Fruit fly (Drosophila melanogaster) whole organism, embryonic: ENCODE results near the gene CG14696.

Experiments
- Blimp-1 ChIP-seq: fragments of 200-800 bp; sonication (Bioruptor generic); optimal IDR thresholded peaks from 3 replicates; lab custom pipeline; 2018; ENCODE audit warnings: missing biosample characterization, missing genetic modification characterization, mild to moderate bottlenecking, moderate library complexity, missing genetic modification reagents
- CG10431 ChIP-seq: fragments of 200-800 bp; sonication (Bioruptor generic); optimal IDR thresholded peaks from 3 replicates; lab custom pipeline; 2018; ENCODE audit warnings: missing biosample characterization, mild to moderate bottlenecking, missing genetic modification characterization
- CG11093 ChIP-seq: fragments of 200-800 bp; sonication (Bioruptor generic); IDR thresholded peaks from 3 replicates; pipeline ENCODE4 v1.3.6; 2022; ENCODE audit warnings: missing biosample characterization, missing genetic modification characterization
- CG1233 ChIP-seq: fragments of 200-800 bp; sonication (Bioruptor generic); optimal IDR thresholded peaks from 4 replicates; lab custom pipeline; 2018; ENCODE audit warnings: missing biosample characterization, mild to moderate bottlenecking, missing genetic modification characterization
- CG15479 ChIP-seq: fragments of 200-800 bp; sonication (Bioruptor generic); optimal IDR thresholded peaks from 3 replicates; lab custom pipeline; 2019; ENCODE audit warnings: missing biosample characterization, mild to moderate bottlenecking, missing genetic modification characterization, moderate library complexity
- CG1603 ChIP-seq: fragments of 200-800 bp; sonication (Bioruptor generic); optimal IDR thresholded peaks from 2 replicates; lab custom pipeline; 2019; ENCODE audit warnings: missing biosample characterization, mild to moderate bottlenecking, missing genetic modification characterization, moderate library complexity
- CG1832 ChIP-seq: fragments of 200-800 bp; sonication (Bioruptor generic); optimal IDR thresholded peaks from 2 replicates; lab custom pipeline; 2017; ENCODE audit warnings: missing biosample characterization, mild to moderate bottlenecking, missing genetic modification characterization, inconsistent platforms
- CG31365 ChIP-seq: fragments of 200-800 bp; sonication (Bioruptor generic); optimal IDR thresholded peaks from 2 replicates; lab custom pipeline; 2018; ENCODE audit warnings: missing biosample characterization, mild to moderate bottlenecking, missing genetic modification characterization
- CG32532 ChIP-seq: fragments of 200-800 bp; sonication (Bioruptor generic); IDR thresholded peaks from 2 replicates; pipeline ENCODE4 v1.3.6; 2022; ENCODE audit warnings: missing biosample characterization, missing genetic modification characterization
- CG4282 ChIP-seq: fragments of 200-800 bp; sonication (Bioruptor generic); optimal IDR thresholded peaks from 2 replicates; lab custom pipeline; 2016; ENCODE audit warnings: missing biosample characterization, missing genetic modification characterization
- CG4617 ChIP-seq: fragments of 200-800 bp; sonication (Bioruptor generic); optimal IDR thresholded peaks from 3 replicates; lab custom pipeline; 2016; ENCODE audit warnings: missing biosample characterization, missing genetic modification characterization, borderline replicate concordance
- CG7372 ChIP-seq: fragments of 200-800 bp; sonication (Bioruptor generic); IDR thresholded peaks from 2 replicates; pipeline ENCODE4 v1.3.6; 2022; ENCODE audit warnings: missing biosample characterization, missing genetic modification characterization
- CG8765 ChIP-seq: fragments of 200-800 bp; sonication (Bioruptor generic); IDR thresholded peaks from 2 replicates; pipeline ENCODE4 v1.3.6; 2022; ENCODE audit warnings: missing biosample characterization, missing genetic modification characterization
- CTCF ChIP-seq: fragments of 200-800 bp; sonication (Bioruptor generic); optimal IDR thresholded peaks from 2 replicates; lab custom pipeline; 2017; ENCODE audit warnings: missing biosample characterization, mild to moderate bottlenecking, missing genetic modification characterization, moderate library complexity
- Drgx ChIP-seq: fragments of 200-800 bp; sonication (Bioruptor generic); IDR thresholded peaks from 2 replicates; pipeline ENCODE4 v1.3.6; 2022; ENCODE audit warnings: missing biosample characterization, missing genetic modification characterization
- Ets65A ChIP-seq: fragments of 200-800 bp; sonication (Bioruptor generic); peaks from one replicate; lab custom pipeline; 2016; ENCODE audit warnings: missing biosample characterization, missing genetic modification characterization
- HLH3B ChIP-seq: fragments of 200-800 bp; sonication (Bioruptor generic); IDR thresholded peaks from 2 replicates; pipeline ENCODE4 v1.3.6; 2022; ENCODE audit warnings: missing biosample characterization, missing genetic modification characterization
- HLH4C ChIP-seq: fragments of 200-800 bp; sonication (Bioruptor generic); IDR thresholded peaks from 3 replicates; pipeline ENCODE4 v1.3.6; 2022; ENCODE audit warnings: missing biosample characterization, missing genetic modification characterization; ENCODE audit not compliant: partially characterized antibody
- Lim3 ChIP-seq: fragments of 200-800 bp; sonication (Bioruptor generic); IDR thresholded peaks from 2 replicates; pipeline ENCODE4 v1.3.6; 2022; ENCODE audit warnings: missing biosample characterization, missing genetic modification characterization
- Med ChIP-seq: fragments of 200-800 bp; sonication (Bioruptor generic); peaks from one replicate; lab custom pipeline; 2016; ENCODE audit warnings: missing biosample characterization, missing genetic modification characterization, mild to moderate bottlenecking, inconsistent platforms, moderate library complexity
- Nf-YC ChIP-seq: fragments of 200-800 bp; optimal IDR thresholded peaks from 3 replicates; lab custom pipeline; 2019; ENCODE audit warnings: missing biosample characterization, mild to moderate bottlenecking, missing genetic modification characterization, moderate library complexity
- Oaz ChIP-seq: fragments of 200-800 bp; sonication (Bioruptor generic); IDR thresholded peaks from 2 replicates; pipeline ENCODE4 v1.3.6; 2022; ENCODE audit warnings: missing biosample characterization, missing genetic modification characterization
- Scr ChIP-seq: fragments of 200-800 bp; sonication (Bioruptor generic); IDR thresholded peaks from 2 replicates; pipeline ENCODE4 v1.3.6; 2022; ENCODE audit warnings: missing biosample characterization, missing genetic modification characterization; ENCODE audit not compliant: partially characterized antibody
- Sry-β ChIP-seq: fragments of 200-800 bp; sonication (Bioruptor generic); optimal IDR thresholded peaks from 2 replicates; lab custom pipeline; 2018; ENCODE audit warnings: missing biosample characterization, mild to moderate bottlenecking, missing genetic modification characterization, moderate library complexity
- Tbp ChIP-seq: fragments of >200 bp; optimal IDR thresholded peaks from 2 replicates; lab custom pipeline; 2018; ENCODE audit warnings: missing biosample characterization, missing genetic modification characterization
- az2 ChIP-seq: fragments of 200-800 bp; sonication (Bioruptor generic); optimal IDR thresholded peaks from 3 replicates; lab custom pipeline; 2016; ENCODE audit warnings: missing biosample characterization, missing genetic modification characterization
- bsh ChIP-seq, 2 experiments: fragments of 200-800 bp; sonication (Bioruptor generic); optimal IDR thresholded peaks; 2 replicates each; lab custom pipeline; 2017 to 2018; ENCODE audit warnings: mild to moderate bottlenecking in 2 of 2, missing biosample characterization in 2 of 2, missing genetic modification characterization in 2 of 2, moderate library complexity in 1 of 2
- corto ChIP-seq: fragments of 200-800 bp; sonication (Bioruptor generic); optimal IDR thresholded peaks from 2 replicates; lab custom pipeline; 2016; ENCODE audit warnings: missing biosample characterization, mild to moderate bottlenecking, missing genetic modification characterization, moderate library complexity
- da ChIP-seq: fragments of 200-800 bp; sonication (Bioruptor generic); optimal IDR thresholded peaks from 2 replicates; lab custom pipeline; 2016; ENCODE audit warnings: missing biosample characterization, missing genetic modification characterization
- fd96Cb ChIP-seq: fragments of 200-800 bp; sonication (Bioruptor generic); optimal IDR thresholded peaks from 2 replicates; lab custom pipeline; 2018; ENCODE audit warnings: missing biosample characterization, mild to moderate bottlenecking, missing genetic modification characterization, moderate library complexity
- grau ChIP-seq: fragments of 200-800 bp; optimal IDR thresholded peaks from 3 replicates; lab custom pipeline; 2019; ENCODE audit warnings: missing biosample characterization, mild to moderate bottlenecking, missing genetic modification characterization, moderate library complexity
- ham ChIP-seq: fragments of 200-800 bp; sonication (Bioruptor generic); IDR thresholded peaks from 2 replicates; pipeline ENCODE4 v1.3.6; 2022; ENCODE audit warnings: missing biosample characterization, missing genetic modification characterization
- lbe ChIP-seq: fragments of 200-800 bp; sonication (Bioruptor generic); optimal IDR thresholded peaks from 2 replicates; lab custom pipeline; 2016; ENCODE audit warnings: missing biosample characterization, mild to moderate bottlenecking, missing genetic modification characterization
- mam ChIP-seq: fragments of 200-800 bp; sonication (Bioruptor generic); optimal IDR thresholded peaks from 3 replicates; lab custom pipeline; 2016; ENCODE audit warnings: missing biosample characterization, missing genetic modification characterization
- mld ChIP-seq: fragments of 200-800 bp; sonication (Bioruptor generic); IDR thresholded peaks from 3 replicates; pipeline ENCODE4 v1.3.6; 2022; ENCODE audit warnings: missing biosample characterization, missing genetic modification characterization; ENCODE audit not compliant: partially characterized antibody
- nom ChIP-seq: fragments of 200-800 bp; sonication (Bioruptor generic); optimal IDR thresholded peaks from 2 replicates; lab custom pipeline; 2017; ENCODE audit warnings: missing biosample characterization, missing genetic modification characterization, mild to moderate bottlenecking, moderate library complexity, missing genetic modification reagents
- oc ChIP-seq: fragments of 200-800 bp; sonication (Bioruptor generic); optimal IDR thresholded peaks from 2 replicates; lab custom pipeline; 2018; ENCODE audit warnings: missing biosample characterization, mild to moderate bottlenecking, missing genetic modification characterization, moderate library complexity
- prd ChIP-seq, 3 experiments: fragments of >200 bp in 2 of 3; fragments of 200-800 bp in 1 of 3; sonication (Bioruptor generic) in 1 of 3; optimal IDR thresholded peaks in 2 of 3; IDR thresholded peaks in 1 of 3; 2 replicates in 2 of 3; 3 replicates in 1 of 3; pipeline versions ENCODE4 v1.3.6 to Lab custom; 2017 to 2022; ENCODE audit warnings: missing biosample characterization in 1 of 3, missing genetic modification characterization in 1 of 3
- ro ChIP-seq: fragments of 200-800 bp; sonication (Bioruptor generic); IDR thresholded peaks from 2 replicates; pipeline ENCODE4 v1.3.6; 2022; ENCODE audit warnings: missing biosample characterization, missing genetic modification characterization
- wdn ChIP-seq: fragments of 200-800 bp; sonication (Bioruptor generic); IDR thresholded peaks from 2 replicates; pipeline ENCODE4 v1.3.6; 2022; ENCODE audit warnings: missing biosample characterization, missing genetic modification characterization

CG14696 gene

DNA sequence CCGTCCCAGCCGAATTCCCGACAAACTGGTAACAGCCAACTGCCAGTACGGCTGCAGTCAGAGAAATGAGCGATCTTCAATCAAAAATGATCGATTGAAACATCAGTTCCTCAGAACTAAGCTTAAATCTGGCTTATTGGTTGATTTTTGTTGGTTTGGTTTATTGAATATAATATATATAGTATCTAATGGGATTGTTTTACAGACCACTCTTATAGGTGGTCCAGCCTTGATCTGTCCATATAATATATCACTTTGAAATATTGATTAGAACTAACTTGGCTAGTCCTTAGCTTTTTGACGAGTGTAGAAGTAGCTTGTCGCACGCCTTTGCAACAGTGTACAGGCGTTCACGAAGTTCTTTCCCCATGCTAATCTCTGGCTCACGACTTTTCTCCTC, 42.4 kb downstream of the CG14696 start (continued):
- TF ChIP-seq grau (tag; lab: Kevin White, UChicago) = no peak

DNA sequence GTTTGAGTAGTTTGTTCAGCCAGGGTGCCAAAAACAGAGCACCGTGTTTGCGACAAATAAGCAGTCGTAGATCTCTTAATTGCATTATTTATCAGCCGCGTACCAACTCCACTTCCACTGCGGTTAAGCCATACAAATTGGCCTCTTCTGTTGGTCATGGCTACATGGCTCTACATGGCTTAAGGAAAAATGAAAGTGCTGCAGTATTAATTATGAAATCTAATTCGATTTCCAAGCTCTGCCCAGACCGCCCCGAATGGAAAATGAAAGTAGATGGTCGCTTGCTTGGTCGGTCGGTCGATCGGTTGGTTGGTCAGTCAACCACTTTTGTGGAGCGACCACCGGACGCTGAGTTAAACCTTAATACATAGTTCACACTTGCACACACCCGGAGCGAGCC, 47.9 kb downstream of the CG14696 start:
- TF ChIP-seq HLH3B (GFP tag; lab: Robert Waterston, UW) = no peak
- no peak for TF ChIP-seq wdn
- TF ChIP-seq Nf-YC = no peak
- TF ChIP-seq fd96Cb (tag; lab: Kevin White, UChicago) = no peak
- TF ChIP-seq Blimp-1 (GFP tag; lab: Kevin White, UChicago) = peak; percentile 91
- TF ChIP-seq mam = no peak
- TF ChIP-seq CG1233 (GFP tag; lab: Kevin White, UChicago) = no peak
- TF ChIP-seq Oaz (GFP tag; lab: Robert Waterston, UW) = no peak
- peak; percentile 34 for TF ChIP-seq Ets65A
- TF ChIP-seq Med = peak; percentile 32
- no peak for TF ChIP-seq mld (GFP tag; lab: Robert Waterston, UW)
- no peak for TF ChIP-seq grau (tag; lab: Kevin White, UChicago)
- no peak for TF ChIP-seq da (GFP tag; lab: Kevin White, UChicago)
- no peak for TF ChIP-seq CG32532 (GFP tag; lab: Robert Waterston, UW)
- peak; percentile 44 for TF ChIP-seq oc (tag; lab: Kevin White, UChicago)
- no peak for TF ChIP-seq CG8765 (GFP tag; lab: Robert Waterston, UW)
- no peak for TF ChIP-seq HLH4C (GFP tag; lab: Robert Waterston, UW)
- TF ChIP-seq Scr (GFP tag; lab: Robert Waterston, UW) = no peak
- no peak for TF ChIP-seq CG31365 (tag; lab: Kevin White, UChicago)
- peak; percentile 98 for TF ChIP-seq CG10431 (GFP tag; lab: Kevin White, UChicago)
- no peak for TF ChIP-seq az2

DNA sequence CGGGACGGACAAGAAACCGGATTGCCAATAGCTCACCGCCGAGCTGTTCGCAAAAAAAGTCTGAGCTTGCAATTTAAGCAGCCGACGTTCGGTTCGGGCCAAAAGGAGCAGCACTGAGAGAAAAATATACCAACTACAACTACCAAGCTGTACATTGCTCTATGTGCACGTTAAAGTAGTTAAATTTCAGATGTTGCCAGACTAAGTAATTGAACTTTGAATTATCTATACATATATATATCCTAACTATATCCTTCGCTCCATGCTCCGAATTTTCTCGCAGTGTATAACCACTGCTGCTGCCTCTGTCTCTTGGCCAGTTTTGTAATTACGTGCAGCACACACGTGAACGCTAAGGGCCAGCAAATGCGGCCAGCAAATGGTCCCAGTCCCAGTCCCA, 49.9 kb downstream of the CG14696 start:
- peak; percentile 19 for TF ChIP-seq Ets65A
- no peak for TF ChIP-seq Lim3 (GFP tag; lab: Robert Waterston, UW)
- TF ChIP-seq bsh (GFP tag; optimal IDR thresholded peaks at IDR 0.05; lab: Kevin White, UChicago) = peak in 1 of 2 experiments; percentile 93
- peak; percentile 28 for TF ChIP-seq Med
- peak; percentile 25 for TF ChIP-seq CG1603 (tag; lab: Kevin White, UChicago)
- no peak for TF ChIP-seq Sry-β (GFP tag; lab: Kevin White, UChicago)
- no peak for TF ChIP-seq CG15479 (GFP tag; lab: Kevin White, UChicago)
- no peak for TF ChIP-seq Tbp (GFP tag; lab: Kevin White, UChicago)
- TF ChIP-seq prd (optimal IDR thresholded peaks at IDR 0.05; lab: Kevin White, UChicago) = no peak
- peak; percentile 60; the same call in 2 of the 3 replicates for TF ChIP-seq prd (GFP tag; IDR thresholded peaks at IDR 0.05; lab: Robert Waterston, UW)
- TF ChIP-seq CG4617 = no peak
- TF ChIP-seq CG4282 (GFP tag; lab: Kevin White, UChicago) = no peak
- TF ChIP-seq CG1832 (GFP tag; lab: Kevin White, UChicago) = no peak
- TF ChIP-seq nom = peak; percentile 91
- TF ChIP-seq ro = no peak
- TF ChIP-seq lbe (GFP tag; lab: Kevin White, UChicago) = peak; percentile 96
- no peak for TF ChIP-seq CG7372
- TF ChIP-seq Drgx (GFP tag; lab: Robert Waterston, UW) = peak; percentile 96
- no peak for TF ChIP-seq ham (GFP tag; lab: Robert Waterston, UW)
- TF ChIP-seq CG11093 (GFP tag; lab: Robert Waterston, UW) = peak; percentile 16; the same call in 1 of the 3 replicates
- no peak for TF ChIP-seq CTCF (GFP tag; lab: Kevin White, UChicago)
- TF ChIP-seq corto = peak; percentile 97
- TF ChIP-seq, all 482 proteins: peak for 10
